Worm (Caenorhabditis elegans): ENCODE measurements around the gene tag-243.

The tag-243 gene

ce11 chrIII:4695057-4695456 is 6.8 kb upstream of the tag-243 start, which contains the start of gene T04A8.7:
T04A8.7 (plus strand) TSS chrIII:4695357.
- TF ChIP-seq F13C5.2 (tag; optimal IDR thresholded peaks at IDR 0.05): no peak
- TF ChIP-seq sea-1 (GFP tag; conservative IDR thresholded peaks at IDR 0.05): no peak
- no peak for TF ChIP-seq tra-4 (tag; optimal IDR thresholded peaks at IDR 0.05)
- TF ChIP-seq scrt-1 (GFP tag; IDR thresholded peaks at IDR 0.05): no peak
- no peak for TF ChIP-seq hmbx-1 (tag; optimal IDR thresholded peaks at IDR 0.05)
- TF ChIP-seq ceh-36 (tag; optimal IDR thresholded peaks at IDR 0.05): no peak
- no peak for TF ChIP-seq tbx-11 (GFP tag; IDR thresholded peaks at IDR 0.05)
- no peak for TF ChIP-seq flt-1 (GFP tag; IDR thresholded peaks at IDR 0.05)
- TF ChIP-seq hnd-1 (tag; optimal IDR thresholded peaks at IDR 0.05): no peak
- no peak for TF ChIP-seq B0310.2 (tag; optimal IDR thresholded peaks at IDR 0.05)
- no peak for TF ChIP-seq ceh-13 (GFP tag; optimal IDR thresholded peaks at IDR 0.05)
- TF ChIP-seq hmg-4 (GFP tag; optimal IDR thresholded peaks at IDR 0.05): no peak
- TF ChIP-seq ama-1 (optimal IDR thresholded peaks at IDR 0.05): no peak

ce11 chrIII:4693695-4694094 is 5.4 kb upstream of the tag-243 start, which contains the start of gene T04A8.8:
T04A8.8 (plus strand) TSS chrIII:4693995.
- TF ChIP-seq hnd-1 (tag; optimal IDR thresholded peaks at IDR 0.05): no peak
- no peak for TF ChIP-seq ceh-13 (GFP tag; optimal IDR thresholded peaks at IDR 0.05)
- no peak for TF ChIP-seq hmg-4 (GFP tag; optimal IDR thresholded peaks at IDR 0.05)

ce11 chrIII:4693281-4693680 is 5.0 kb upstream of the tag-243 start, which contains the start of gene nifk-1:
nifk-1 (minus strand) TSS chrIII:4693307.
- no peak for TF ChIP-seq tbx-11 (GFP tag; IDR thresholded peaks at IDR 0.05)
- no peak for TF ChIP-seq ets-7 (tag; optimal IDR thresholded peaks at IDR 0.05)
- no peak for TF ChIP-seq ceh-36 (tag; optimal IDR thresholded peaks at IDR 0.05)
- TF ChIP-seq aly-1 (tag; optimal IDR thresholded peaks at IDR 0.05): no peak
- TF ChIP-seq F13C5.2 (tag; optimal IDR thresholded peaks at IDR 0.05): peak; percentile 60
- no peak for TF ChIP-seq hnd-1 (tag; optimal IDR thresholded peaks at IDR 0.05)
- TF ChIP-seq B0310.2 (tag; optimal IDR thresholded peaks at IDR 0.05): no peak
- peak; percentile 38; the same call in 1 of the 2 replicates for TF ChIP-seq tbx-37 (GFP tag; conservative IDR thresholded peaks at IDR 0.05)
- no peak for TF ChIP-seq hmbx-1 (tag; optimal IDR thresholded peaks at IDR 0.05)
- 0 out of 2 replicates have a peak, but pooled peaks have one; percentile 5 for TF ChIP-seq sea-1 (GFP tag; conservative IDR thresholded peaks at IDR 0.05)
- no peak for TF ChIP-seq ama-1 (optimal IDR thresholded peaks at IDR 0.05)
- no peak for TF ChIP-seq pes-1 (GFP tag; IDR thresholded peaks at IDR 0.05)
- TF ChIP-seq tra-4 (tag; optimal IDR thresholded peaks at IDR 0.05): no peak
- TF ChIP-seq scrt-1 (GFP tag; IDR thresholded peaks at IDR 0.05): peak; percentile 34; the same call in 1 of the 2 replicates
- no peak for TF ChIP-seq flt-1 (GFP tag; IDR thresholded peaks at IDR 0.05)
- TF ChIP-seq ceh-13 (GFP tag; optimal IDR thresholded peaks at IDR 0.05): no peak
- TF ChIP-seq hmg-4 (GFP tag; optimal IDR thresholded peaks at IDR 0.05): no peak

- TF ChIP-seq hmbx-1 (tag; optimal IDR thresholded peaks at IDR 0.05) (peak; percentile 44), hmg-4 (GFP tag; optimal IDR thresholded peaks at IDR 0.05) (peak; percentile 91), hnd-1 (tag; optimal IDR thresholded peaks at IDR 0.05) (peak; percentile 64), ama-1 (optimal IDR thresholded peaks at IDR 0.05) (no peak), sea-1 (GFP tag; conservative IDR thresholded peaks at IDR 0.05) (no peak; the same call in 1 of the 2 replicates), aly-1 (tag; optimal IDR thresholded peaks at IDR 0.05) (peak; percentile 13), tbx-11 (GFP tag; IDR thresholded peaks at IDR 0.05) (peak; percentile 83), tra-4 (tag; optimal IDR thresholded peaks at IDR 0.05) (peak; percentile 76), tbx-37 (GFP tag; conservative IDR thresholded peaks at IDR 0.05) (peak; percentile 76), pes-1 (GFP tag; IDR thresholded peaks at IDR 0.05) (no peak), flt-1 (GFP tag; IDR thresholded peaks at IDR 0.05) (peak; percentile 76), ets-7 (tag; optimal IDR thresholded peaks at IDR 0.05) (peak; percentile 32), F13C5.2 (tag; optimal IDR thresholded peaks at IDR 0.05) (peak; percentile 41), ceh-36 (tag; optimal IDR thresholded peaks at IDR 0.05) (peak; percentile 84), scrt-1 (GFP tag; IDR thresholded peaks at IDR 0.05) (peak; percentile 88), ceh-13 (GFP tag; optimal IDR thresholded peaks at IDR 0.05) (peak; percentile 80), B0310.2 (tag; optimal IDR thresholded peaks at IDR 0.05) (peak; percentile 69)
These were observed 1.3 kb upstream of the tag-243 start for ce11 chrIII:4689595-4689994.

ce11 chrIII:4688965-4689364 is 709 bp upstream of the tag-243 start, which contains the start of gene ppat-1:
ppat-1 (plus strand) TSS chrIII:4689280.
- TF ChIP-seq scrt-1 (GFP tag; IDR thresholded peaks at IDR 0.05): no peak
- no peak for TF ChIP-seq aly-1 (tag; optimal IDR thresholded peaks at IDR 0.05)
- TF ChIP-seq ets-7 (tag; optimal IDR thresholded peaks at IDR 0.05): no peak
- no peak for TF ChIP-seq ama-1 (optimal IDR thresholded peaks at IDR 0.05)
- TF ChIP-seq hmbx-1 (tag; optimal IDR thresholded peaks at IDR 0.05): no peak
- TF ChIP-seq tbx-37 (GFP tag; conservative IDR thresholded peaks at IDR 0.05): no peak
- no peak for TF ChIP-seq F13C5.2 (tag; optimal IDR thresholded peaks at IDR 0.05)
- TF ChIP-seq tra-4 (tag; optimal IDR thresholded peaks at IDR 0.05): no peak
- no peak for TF ChIP-seq hnd-1 (tag; optimal IDR thresholded peaks at IDR 0.05)
- TF ChIP-seq flt-1 (GFP tag; IDR thresholded peaks at IDR 0.05): no peak
- no peak for TF ChIP-seq sea-1 (GFP tag; conservative IDR thresholded peaks at IDR 0.05)

- TF ChIP-seq tbx-37 (GFP tag; conservative IDR thresholded peaks at IDR 0.05) (no peak), hmg-4 (GFP tag; optimal IDR thresholded peaks at IDR 0.05) (no peak), ceh-13 (GFP tag; optimal IDR thresholded peaks at IDR 0.05) (no peak), ets-7 (tag; optimal IDR thresholded peaks at IDR 0.05) (no peak), flt-1 (GFP tag; IDR thresholded peaks at IDR 0.05) (no peak), B0310.2 (tag; optimal IDR thresholded peaks at IDR 0.05) (no peak), F13C5.2 (tag; optimal IDR thresholded peaks at IDR 0.05) (no peak), ama-1 (optimal IDR thresholded peaks at IDR 0.05) (no peak), sea-1 (GFP tag; conservative IDR thresholded peaks at IDR 0.05) (no peak), hmbx-1 (tag; optimal IDR thresholded peaks at IDR 0.05) (no peak), tra-4 (tag; optimal IDR thresholded peaks at IDR 0.05) (no peak), hnd-1 (tag; optimal IDR thresholded peaks at IDR 0.05) (no peak), aly-1 (tag; optimal IDR thresholded peaks at IDR 0.05) (no peak), scrt-1 (GFP tag; IDR thresholded peaks at IDR 0.05) (no peak), tbx-11 (GFP tag; IDR thresholded peaks at IDR 0.05) (no peak), pes-1 (GFP tag; IDR thresholded peaks at IDR 0.05) (no peak), ceh-36 (tag; optimal IDR thresholded peaks at IDR 0.05) (no peak)
These were observed 1.1 kb downstream of the tag-243 start for ce11 chrIII:4687134-4687533.

ce11 chrIII:4679963-4680484 is 8.2 kb downstream of the tag-243 start, which contains the start of gene srg-11:
srg-11 (plus strand) TSS chrIII:4680013.
- TF ChIP-seq B0310.2 (tag; optimal IDR thresholded peaks at IDR 0.05) (no peak), ceh-36 (tag; optimal IDR thresholded peaks at IDR 0.05) (no peak), tbx-37 (GFP tag; conservative IDR thresholded peaks at IDR 0.05) (no peak), hnd-1 (tag; optimal IDR thresholded peaks at IDR 0.05) (no peak), ets-7 (tag; optimal IDR thresholded peaks at IDR 0.05) (no peak), F13C5.2 (tag; optimal IDR thresholded peaks at IDR 0.05) (no peak), hmbx-1 (tag; optimal IDR thresholded peaks at IDR 0.05) (no peak), ceh-13 (GFP tag; optimal IDR thresholded peaks at IDR 0.05) (no peak), pes-1 (GFP tag; IDR thresholded peaks at IDR 0.05) (no peak), sea-1 (GFP tag; conservative IDR thresholded peaks at IDR 0.05) (no peak), hmg-4 (GFP tag; optimal IDR thresholded peaks at IDR 0.05) (no peak), aly-1 (tag; optimal IDR thresholded peaks at IDR 0.05) (no peak), flt-1 (GFP tag; IDR thresholded peaks at IDR 0.05) (no peak), scrt-1 (GFP tag; IDR thresholded peaks at IDR 0.05) (no peak), tbx-11 (GFP tag; IDR thresholded peaks at IDR 0.05) (no peak), ama-1 (optimal IDR thresholded peaks at IDR 0.05) (no peak), tra-4 (tag; optimal IDR thresholded peaks at IDR 0.05) (no peak)
